Worm (Caenorhabditis elegans) whole organism, mixed stage, embryonic: ENCODE results near the gene fbxa-127.

ENCODE experiments used
- elt-1 ChIP-seq: sonication (generic microtip); optimal IDR thresholded peaks from 2 replicates; lab custom pipeline; 2017; ENCODE audit warnings: missing genetic modification characterization, mild to moderate bottlenecking, missing compliant biosample characterization, antibody characterized with exemption, moderate library complexity, borderline replicate concordance; ENCODE audit not compliant: insufficient read depth
- ham-2 ChIP-seq: fragments of 200-800 bp; sonication (Bioruptor generic); optimal IDR thresholded peaks from 2 replicates; lab custom pipeline; 2018; ENCODE audit warnings: mild to moderate bottlenecking, missing genetic modification characterization, missing compliant biosample characterization
- nhr-28 ChIP-seq: fragments of 150-350 bp; optimal IDR thresholded peaks from 2 replicates; lab custom pipeline; 2014; ENCODE audit warnings: missing biosample characterization, missing genetic modification characterization
- pha-4 ChIP-seq: fragments of 150-350 bp; optimal IDR thresholded peaks from 2 replicates; lab custom pipeline; 2018; ENCODE audit warnings: missing biosample characterization, missing genetic modification reagents, missing genetic modification characterization
- sem-2 ChIP-seq: fragments of 200-800 bp; sonication (Bioruptor generic); optimal IDR thresholded peaks from 2 replicates; lab custom pipeline; 2018; ENCODE audit warnings: mild to moderate bottlenecking, missing genetic modification characterization, missing compliant biosample characterization
- unc-39 ChIP-seq: fragments of 150-350 bp; optimal IDR thresholded peaks from 2 replicates; lab custom pipeline; 2014; ENCODE audit warnings: missing biosample characterization, missing genetic modification characterization
- unc-62 ChIP-seq: fragments of 150-350 bp; optimal IDR thresholded peaks from 2 replicates; lab custom pipeline; 2014; ENCODE audit warnings: missing biosample characterization, missing genetic modification reagents, missing genetic modification characterization

DNA sequence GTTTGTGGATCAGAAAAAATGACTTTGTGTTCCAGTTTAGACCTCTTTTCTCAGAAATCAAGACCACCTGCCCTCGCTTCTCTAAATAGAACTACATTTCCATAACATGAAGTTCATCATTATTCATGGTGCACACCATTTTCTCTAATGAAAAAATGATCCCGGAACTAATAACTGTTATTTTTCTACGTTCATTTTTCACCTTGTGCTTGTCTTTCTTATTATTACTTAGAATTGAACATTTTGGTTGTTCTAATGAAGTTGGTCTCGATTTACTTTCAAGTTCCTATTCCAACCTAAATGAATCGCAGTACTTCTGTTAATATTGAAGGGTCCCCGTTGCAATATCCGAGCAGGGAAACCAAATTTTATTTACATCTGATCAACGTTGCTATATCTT lies 45.6 kb upstream of the fbxa-127 start, which contains the start of gene srw-36:
- TF ChIP-seq nhr-28 (tag; lab: Kevin White, UChicago) (no peak), elt-1 (tag; lab: Kevin White, UChicago) (no peak), sem-2 (GFP tag; lab: Kevin White, UChicago) (no peak), ham-2 (no peak), unc-39 (tag; lab: Kevin White, UChicago) (no peak), unc-62 (GFP tag; lab: Kevin White, UChicago) (no peak), pha-4 (tag; lab: Kevin White, UChicago) (no peak)
